Worm (Caenorhabditis elegans) whole organism, young adult: ENCODE data around the gene col-154.

Source experiments
- B0019.2 ChIP-seq: fragments of 200-800 bp; sonication (Bioruptor generic); conservative IDR thresholded peaks from 2 replicates; pipeline ENCODE4 v1.3.6; 2022; ENCODE audit warnings: missing genetic modification reagents, missing genetic modification characterization, missing compliant biosample characterization
- hsf-1 ChIP-seq: fragments of 200-800 bp; sonication (Bioruptor generic); IDR thresholded peaks from 2 replicates; pipeline ENCODE4 v1.3.6; 2022; ENCODE audit warnings: missing genetic modification reagents, missing genetic modification characterization, missing compliant biosample characterization
- lag-1 ChIP-seq: fragments of 200-800 bp; sonication (Bioruptor generic); IDR thresholded peaks from 2 replicates; pipeline ENCODE4 v1.3.6; 2022; ENCODE audit warnings: missing genetic modification reagents, missing genetic modification characterization, missing compliant biosample characterization
- nhr-27 ChIP-seq: fragments of 200-800 bp; sonication (Bioruptor generic); optimal IDR thresholded peaks from 2 replicates; lab custom pipeline; 2018; ENCODE audit warnings: mild to moderate bottlenecking, missing genetic modification characterization, moderate library complexity, missing compliant biosample characterization
- rcor-1 ChIP-seq: fragments of 200-800 bp; sonication (Bioruptor generic); IDR thresholded peaks from 2 replicates; pipeline ENCODE4 v1.3.6; 2022; ENCODE audit warnings: missing genetic modification reagents, missing genetic modification characterization, missing compliant biosample characterization
- rpc-1 ChIP-seq, 2 experiments: fragments of 150-350 bp in 1 of 2; sonication (generic microtip) in 1 of 2; optimal IDR thresholded peaks; 2 replicates each; lab custom pipeline; 2014 to 2018; ENCODE audit warnings: missing biosample characterization in 1 of 2, missing genetic modification characterization in 1 of 2, missing genetic modification reagents in 1 of 2, missing genotype in 1 of 2

DNA sequence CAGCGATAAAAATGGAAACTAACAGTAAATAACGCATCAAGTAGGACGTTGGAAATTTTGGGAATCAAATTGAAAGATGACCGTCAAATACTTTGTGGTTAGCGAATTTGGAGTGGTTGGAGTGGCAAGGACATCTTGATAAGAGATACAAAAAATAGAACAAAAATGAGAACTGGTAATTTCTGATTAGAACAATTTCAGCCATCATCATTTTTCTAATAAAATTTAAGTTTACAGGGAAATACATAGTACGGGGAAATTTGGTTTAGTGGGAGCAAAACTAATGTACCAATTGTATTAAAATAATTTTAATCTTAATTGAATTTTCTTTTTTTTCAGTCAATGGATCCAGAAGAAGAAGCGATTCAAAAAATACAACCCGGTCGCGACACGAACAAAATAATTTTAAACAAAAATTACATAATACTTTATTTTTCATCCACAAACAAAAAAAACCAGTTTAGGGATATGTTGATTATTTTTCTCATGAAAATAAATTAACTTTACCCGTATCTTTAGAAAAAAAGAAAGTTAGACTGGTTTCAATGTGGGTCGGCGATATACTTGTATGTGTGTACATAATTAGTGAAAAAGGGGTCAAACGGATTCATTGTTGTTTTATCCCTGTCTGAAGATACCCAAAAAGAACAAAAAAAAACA is 25.9 kb downstream of the col-154 start, which contains the start of the genes K03B8.8 and grl-3:
- TF ChIP-seq nhr-27 (tag; lab: Kevin White, UChicago), result no peak
- TF ChIP-seq lag-1 (GFP tag; lab: Robert Waterston, UW), result no peak
- no peak for TF ChIP-seq rpc-1 (optimal IDR thresholded peaks at IDR 0.05; lab: Kevin White, UChicago)
- TF ChIP-seq rpc-1 (tag; optimal IDR thresholded peaks at IDR 0.05; lab: Kevin White, UChicago), result no peak
- no peak for TF ChIP-seq hsf-1
- no peak for TF ChIP-seq B0019.2 (GFP tag; lab: Robert Waterston, UW)
- no peak for TF ChIP-seq rcor-1 (GFP tag; lab: Robert Waterston, UW)
